Worm (Caenorhabditis elegans) whole organism, mixed stage, embryonic: ENCODE results near the gene ugt-36.

ENCODE experiments used
- M03D4.4 ChIP-seq: sonication (generic microtip); optimal IDR thresholded peaks from 2 replicates; lab custom pipeline; 2017; ENCODE audit warnings: mild to moderate bottlenecking, missing genetic modification characterization, missing compliant biosample characterization
- elt-1 ChIP-seq: sonication (generic microtip); optimal IDR thresholded peaks from 2 replicates; lab custom pipeline; 2017; ENCODE audit warnings: missing genetic modification characterization, mild to moderate bottlenecking, missing compliant biosample characterization, antibody characterized with exemption, moderate library complexity, borderline replicate concordance; ENCODE audit not compliant: insufficient read depth
- elt-3 ChIP-seq: fragments of 150-350 bp; optimal IDR thresholded peaks from 2 replicates; lab custom pipeline; 2014; ENCODE audit warnings: missing biosample characterization, missing genetic modification characterization
- pha-4 ChIP-seq: fragments of 150-350 bp; optimal IDR thresholded peaks from 2 replicates; lab custom pipeline; 2018; ENCODE audit warnings: missing biosample characterization, missing genetic modification reagents, missing genetic modification characterization
- snpc-4 ChIP-seq: fragments of 150-350 bp; optimal IDR thresholded peaks from 2 replicates; lab custom pipeline; 2014; ENCODE audit warnings: missing biosample characterization, missing genetic modification characterization
- sptf-1 ChIP-seq: sonication (generic microtip); optimal IDR thresholded peaks from 2 replicates; lab custom pipeline; 2017; ENCODE audit warnings: mild to moderate bottlenecking, missing genetic modification characterization, moderate library complexity, missing compliant biosample characterization
- unc-62 ChIP-seq: fragments of 150-350 bp; optimal IDR thresholded peaks from 2 replicates; lab custom pipeline; 2014; ENCODE audit warnings: missing biosample characterization, missing genetic modification reagents, missing genetic modification characterization

DNA sequence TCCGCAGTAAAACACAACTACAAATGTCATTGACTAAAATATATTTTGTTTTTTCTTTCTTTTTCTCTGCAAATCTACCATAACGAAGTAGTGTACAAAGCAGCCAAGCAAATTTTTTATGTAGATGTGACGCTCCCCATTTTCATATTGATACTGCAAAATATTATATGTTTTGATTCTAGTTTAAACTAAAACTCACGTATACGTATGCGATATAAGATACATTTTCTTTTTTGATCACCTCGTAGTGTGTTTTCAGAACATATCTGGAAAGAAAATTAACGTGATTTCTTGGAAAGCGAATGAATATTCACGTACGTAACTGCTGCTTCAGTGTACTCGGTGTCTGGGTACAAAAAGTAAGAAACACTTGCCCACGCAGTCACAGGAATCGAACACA, 29.9 kb upstream of the ugt-36 start:
- TF ChIP-seq pha-4 (no peak), M03D4.4 (tag; lab: Kevin White, UChicago) (no peak), snpc-4 (tag; lab: Kevin White, UChicago) (no peak), sptf-1 (tag; lab: Kevin White, UChicago) (no peak), elt-3 (tag; lab: Kevin White, UChicago) (no peak), elt-1 (tag; lab: Kevin White, UChicago) (no peak), unc-62 (no peak)
